Fruit fly (Drosophila melanogaster): ENCODE results near the gene Atac3.
A peak's percentile ranks its signal among the peaks of the same experiment; 100 is the strongest.

The Atac3 gene

dm6 chr3L:292146-292776 lies 35.5 kb downstream of the Atac3 start (continued):
- TF ChIP-seq cad (GFP tag; optimal IDR thresholded peaks at IDR 0.05), result no peak
- TF ChIP-seq CG15514 (GFP tag; optimal IDR thresholded peaks at IDR 0.05), result peak; percentile 74
- no peak for TF ChIP-seq NK7.1 (GFP tag; optimal IDR thresholded peaks at IDR 0.05)
- no peak for TF ChIP-seq B-H1 (GFP tag; IDR thresholded peaks at IDR 0.05)
- peak; percentile 95 for TF ChIP-seq ewg (GFP tag; optimal IDR thresholded peaks at IDR 0.05)
- no peak for TF ChIP-seq sima (GFP tag; optimal IDR thresholded peaks at IDR 0.05)
- no peak for TF ChIP-seq abd-A (tag; optimal IDR thresholded peaks at IDR 0.05)
- no peak for TF ChIP-seq Spps (tag; optimal IDR thresholded peaks at IDR 0.05)
- no peak; the same call in 1 of the 2 replicates for TF ChIP-seq stc (GFP tag; IDR thresholded peaks at IDR 0.05)
- TF ChIP-seq da (GFP tag; optimal IDR thresholded peaks at IDR 0.05), result no peak
- TF ChIP-seq Rx (GFP tag; IDR thresholded peaks at IDR 0.05), result no peak
- TF ChIP-seq br (optimal IDR thresholded peaks at IDR 0.05), result no peak
- TF ChIP-seq CG4328 (GFP tag; optimal IDR thresholded peaks at IDR 0.05), result no peak
- TF ChIP-seq CG34422 (GFP tag; IDR thresholded peaks at IDR 0.05), result peak; percentile 83; the same call in 1 of the 3 replicates
- TF ChIP-seq schlank (tag; optimal IDR thresholded peaks at IDR 0.05), result no peak
- TF ChIP-seq zf30C (GFP tag; optimal IDR thresholded peaks at IDR 0.05), result no peak
- no peak for TF ChIP-seq CG2129 (GFP tag; IDR thresholded peaks at IDR 0.05; ENCODE audit: partially characterized antibody)
- no peak for TF ChIP-seq GATAe (GFP tag; conservative IDR thresholded peaks at IDR 0.05)
- TF ChIP-seq H15 (GFP tag; IDR thresholded peaks at IDR 0.05), result 0 out of 3 replicates have a peak, but pooled peaks have one; percentile 6
- TF ChIP-seq ATbp (GFP tag; optimal IDR thresholded peaks at IDR 0.05), result peak; percentile 18
- no peak for TF ChIP-seq CG43689 (GFP tag; IDR thresholded peaks at IDR 0.05)
- peak; percentile 59 for TF ChIP-seq CG4617 (GFP tag; optimal IDR thresholded peaks at IDR 0.05; ENCODE audit: borderline replicate concordance)
- TF ChIP-seq MESR4 (GFP tag; optimal IDR thresholded peaks at IDR 0.05), result peak; percentile 82
- no peak for TF ChIP-seq org-1 (GFP tag; optimal IDR thresholded peaks at IDR 0.05)
- TF ChIP-seq Gug (GFP tag; IDR thresholded peaks at IDR 0.05), result no peak
- TF ChIP-seq dm (GFP tag; optimal IDR thresholded peaks at IDR 0.05), result peak; percentile 17
- no peak for TF ChIP-seq CG30431 (GFP tag; optimal IDR thresholded peaks at IDR 0.05)
- peak; percentile 60 for TF ChIP-seq lab (GFP tag; optimal IDR thresholded peaks at IDR 0.05)
- no peak for TF ChIP-seq CG9876 (GFP tag; optimal IDR thresholded peaks at IDR 0.05)
- TF ChIP-seq stwl (tag; optimal IDR thresholded peaks at IDR 0.05), result peak; percentile 13
- TF ChIP-seq croc (GFP tag; conservative IDR thresholded peaks at IDR 0.05), result no peak
- no peak for TF ChIP-seq CG3163 (GFP tag; optimal IDR thresholded peaks at IDR 0.05)
- TF ChIP-seq fd96Cb (tag; optimal IDR thresholded peaks at IDR 0.05), result no peak
- no peak for TF ChIP-seq fru (optimal IDR thresholded peaks at IDR 0.05)
- no peak for TF ChIP-seq lilli (GFP tag; optimal IDR thresholded peaks at IDR 0.05)
- no peak; the same call in 1 of the 2 replicates for TF ChIP-seq ara (GFP tag; IDR thresholded peaks at IDR 0.05)
- no peak for TF ChIP-seq pros (GFP tag; optimal IDR thresholded peaks at IDR 0.05)
- no peak for TF ChIP-seq CG3726 (GFP tag; IDR thresholded peaks at IDR 0.05)
- TF ChIP-seq CG7556 (GFP tag; optimal IDR thresholded peaks at IDR 0.05), result peak; percentile 12
- no peak for TF ChIP-seq CG10959 (GFP tag; IDR thresholded peaks at IDR 0.05)
- TF ChIP-seq Nf-YC (tag; optimal IDR thresholded peaks at IDR 0.05), result peak; percentile 11
- TF ChIP-seq CG10654 (GFP tag; optimal IDR thresholded peaks at IDR 0.05), result no peak
- peak; percentile 40; the same call in 1 of the 3 replicates for TF ChIP-seq CG17361 (GFP tag; IDR thresholded peaks at IDR 0.05)
- TF ChIP-seq CG16815 (GFP tag; optimal IDR thresholded peaks at IDR 0.05), result no peak
- TF ChIP-seq CG31365 (tag; optimal IDR thresholded peaks at IDR 0.05), result peak; percentile 8
- no peak for TF ChIP-seq al (GFP tag; IDR thresholded peaks at IDR 0.05)
- no peak for TF ChIP-seq PHDP (tag; optimal IDR thresholded peaks at IDR 0.05)
- TF ChIP-seq sens-2 (GFP tag; IDR thresholded peaks at IDR 0.05), result no peak
- peak; percentile 58 for TF ChIP-seq Deaf1 (tag; optimal IDR thresholded peaks at IDR 0.05)
- TF ChIP-seq Usf (GFP tag; optimal IDR thresholded peaks at IDR 0.05), result no peak
- peak; percentile 2 for TF ChIP-seq CG17802 (tag; optimal IDR thresholded peaks at IDR 0.05)
